Fruit fly (Drosophila melanogaster): Measurements from ENCODE around the gene CG13043.

DNA sequence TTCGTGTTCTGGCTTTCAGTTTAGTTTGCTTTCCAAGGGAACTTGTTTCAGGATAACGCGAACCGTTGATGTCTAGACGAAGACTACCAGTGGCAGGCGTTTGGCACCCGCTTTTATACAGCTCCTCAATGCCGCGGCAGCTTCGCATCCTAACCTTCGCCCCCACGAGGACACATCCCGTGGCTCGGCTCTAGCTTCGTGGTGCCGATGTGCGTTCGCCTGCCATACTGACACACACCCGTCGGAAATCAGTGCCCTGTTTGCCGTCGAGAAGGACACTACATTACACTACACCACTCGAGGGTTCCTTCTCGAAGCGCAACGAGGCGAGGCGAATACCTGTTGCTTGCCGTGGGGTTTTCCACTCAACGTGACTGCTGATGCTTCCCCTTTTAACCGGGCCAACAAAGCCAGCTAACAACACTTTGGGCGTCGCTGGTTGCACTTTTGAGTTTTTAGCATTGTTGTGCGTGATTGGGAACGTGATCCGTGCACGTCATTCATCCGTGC is 48.5 kb downstream of the CG13043 start, which contains the start of gene CG13054:
- no peak for TF ChIP-seq woc (GFP tag; optimal IDR thresholded peaks at IDR 0.05)
- no peak for TF ChIP-seq tai (GFP tag; optimal IDR thresholded peaks at IDR 0.05)
- no peak for TF ChIP-seq foxo (GFP tag; optimal IDR thresholded peaks at IDR 0.05)
- TF ChIP-seq CG9705 (GFP tag; optimal IDR thresholded peaks at IDR 0.05), result no peak
- no peak for TF ChIP-seq fru (GFP tag; optimal IDR thresholded peaks at IDR 0.05)
- no peak for TF ChIP-seq Dif (GFP tag; optimal IDR thresholded peaks at IDR 0.05; ENCODE audit: partially characterized antibody)
- TF ChIP-seq br (GFP tag; optimal IDR thresholded peaks at IDR 0.05), result no peak
- TF ChIP-seq h (GFP tag; optimal IDR thresholded peaks at IDR 0.05), result no peak
- TF ChIP-seq Dfd (GFP tag; optimal IDR thresholded peaks at IDR 0.05), result no peak
- no peak for TF ChIP-seq sage (GFP tag; optimal IDR thresholded peaks at IDR 0.05)
- no peak for TF ChIP-seq Myc (optimal IDR thresholded peaks at IDR 0.05)
- TF ChIP-seq N (GFP tag; optimal IDR thresholded peaks at IDR 0.05), result no peak
- TF ChIP-seq psq (GFP tag; optimal IDR thresholded peaks at IDR 0.05), result no peak
- TF ChIP-seq ey (GFP tag; optimal IDR thresholded peaks at IDR 0.05), result no peak

All from whole organism, wandering third instar larva.